Fruit fly (Drosophila melanogaster) whole organism, adult: ENCODE measurements around the gene Cpr65Aw.
A peak's percentile ranks its signal among the peaks of the same experiment; 100 is the strongest.

ENCODE experiments used
- CG11617 ChIP-seq: fragments of 200-800 bp; sonication (Bioruptor generic); optimal IDR thresholded peaks from 2 replicates; lab custom pipeline; 2017; ENCODE audit warnings: mild to moderate bottlenecking, missing biosample characterization, missing genetic modification reagents, missing genetic modification characterization
- CG12768 ChIP-seq: fragments of 200-800 bp; sonication (Bioruptor generic); optimal IDR thresholded peaks from 2 replicates; lab custom pipeline; 2017; ENCODE audit warnings: missing biosample characterization, missing genetic modification characterization, mild to moderate bottlenecking, moderate library complexity, missing genetic modification reagents
- CG14711 ChIP-seq: fragments of 200-800 bp; sonication (Bioruptor generic); optimal IDR thresholded peaks from 2 replicates; lab custom pipeline; 2018; ENCODE audit warnings: missing biosample characterization, mild to moderate bottlenecking, missing genetic modification characterization, moderate library complexity
- CG1620 ChIP-seq: fragments of 200-800 bp; sonication (Bioruptor generic); optimal IDR thresholded peaks from 2 replicates; lab custom pipeline; 2016; ENCODE audit warnings: missing biosample characterization, missing genetic modification characterization
- CG33017 ChIP-seq: fragments of 200-800 bp; sonication (Bioruptor generic); optimal IDR thresholded peaks from 2 replicates; lab custom pipeline; 2018; ENCODE audit warnings: missing biosample characterization, mild to moderate bottlenecking, missing genetic modification characterization, moderate library complexity
- CG5204 ChIP-seq: fragments of 200-800 bp; sonication (Bioruptor generic); optimal IDR thresholded peaks from 2 replicates; lab custom pipeline; 2016; ENCODE audit warnings: missing biosample characterization, missing genetic modification characterization
- CG7045 ChIP-seq: fragments of 200-800 bp; sonication (Bioruptor generic); optimal IDR thresholded peaks from 2 replicates; lab custom pipeline; 2017; ENCODE audit warnings: missing biosample characterization, mild to moderate bottlenecking, missing genetic modification characterization
- CG7101 ChIP-seq: fragments of 200-800 bp; sonication (Bioruptor generic); optimal IDR thresholded peaks from 2 replicates; lab custom pipeline; 2018; ENCODE audit warnings: missing biosample characterization, mild to moderate bottlenecking, missing genetic modification characterization, moderate library complexity
- Clk ChIP-seq: fragments of 200-800 bp; sonication (Bioruptor generic); optimal IDR thresholded peaks from 2 replicates; lab custom pipeline; 2017; ENCODE audit warnings: missing biosample characterization, missing genetic modification characterization
- Crg-1 ChIP-seq: fragments of 200-800 bp; sonication (Bioruptor generic); optimal IDR thresholded peaks from 2 replicates; lab custom pipeline; 2016; ENCODE audit warnings: missing biosample characterization, missing genetic modification characterization
- Hr96 ChIP-seq: fragments of 200-800 bp; sonication (Bioruptor generic); optimal IDR thresholded peaks from 2 replicates; lab custom pipeline; 2016; ENCODE audit warnings: missing biosample characterization, missing genetic modification characterization
- Mnt ChIP-seq: fragments of 200-800 bp; sonication (Bioruptor generic); optimal IDR thresholded peaks from 2 replicates; lab custom pipeline; 2016; ENCODE audit warnings: missing biosample characterization, mild to moderate bottlenecking, missing genetic modification characterization
- bab1 ChIP-seq: fragments of 200-800 bp; sonication (Bioruptor generic); optimal IDR thresholded peaks from 3 replicates; lab custom pipeline; 2019; ENCODE audit warnings: missing biosample characterization, mild to moderate bottlenecking, missing genetic modification characterization, moderate library complexity
- cic ChIP-seq: fragments of 200-800 bp; sonication (Bioruptor generic); optimal IDR thresholded peaks from 2 replicates; lab custom pipeline; 2017; ENCODE audit warnings: missing biosample characterization, mild to moderate bottlenecking, missing genetic modification characterization, moderate library complexity
- cnc ChIP-seq, 2 experiments: fragments of >200 bp; optimal IDR thresholded peaks; 2 replicates each; lab custom pipeline; 2017
- kay ChIP-seq: fragments of 200-800 bp; sonication (Bioruptor generic); peaks from one replicate; lab custom pipeline; 2016; ENCODE audit warnings: missing biosample characterization, missing genetic modification characterization, borderline replicate concordance
- ovo ChIP-seq: fragments of 200-800 bp; sonication (Bioruptor generic); optimal IDR thresholded peaks from 2 replicates; lab custom pipeline; 2016; ENCODE audit warnings: missing biosample characterization, missing genetic modification characterization
- pad ChIP-seq: fragments of 200-800 bp; sonication (Bioruptor generic); optimal IDR thresholded peaks from 3 replicates; lab custom pipeline; 2017; ENCODE audit warnings: missing biosample characterization, missing genetic modification characterization, mild to moderate bottlenecking, moderate library complexity, missing genetic modification reagents
- tj ChIP-seq: fragments of 200-800 bp; sonication (Bioruptor generic); optimal IDR thresholded peaks from 3 replicates; lab custom pipeline; 2017; ENCODE audit warnings: missing biosample characterization, mild to moderate bottlenecking, missing genetic modification characterization, moderate library complexity
- toe ChIP-seq: fragments of 200-800 bp; sonication (Bioruptor generic); optimal IDR thresholded peaks from 2 replicates; lab custom pipeline; 2016; ENCODE audit warnings: missing biosample characterization, missing genetic modification characterization

Gene Cpr65Aw

dm6 chr3L:6173826-6174255 is 31.6 kb upstream of the Cpr65Aw start, which contains the start of the genes fmt and CG7376:
Gene fmt, minus strand, starts transcription at chr3L:6173880.
Gene CG7376, plus strand, starts transcription at chr3L:6174248.
- no peak for TF ChIP-seq CG33017 (tag; lab: Kevin White, UChicago)
- peak; percentile 27 for TF ChIP-seq CG11617 (GFP tag; lab: Kevin White, UChicago)
- no peak for TF ChIP-seq tj (GFP tag; lab: Kevin White, UChicago)
- peak; percentile 48 for TF ChIP-seq CG14711 (tag; lab: Kevin White, UChicago)
- TF ChIP-seq bab1, result no peak
- peak; percentile 24 for TF ChIP-seq toe (GFP tag; lab: Kevin White, UChicago)
- no peak for TF ChIP-seq ovo (GFP tag; lab: Kevin White, UChicago)
- no peak for TF ChIP-seq CG5204
- no peak for TF ChIP-seq cic (GFP tag; lab: Kevin White, UChicago)
- peak; percentile 37 for TF ChIP-seq CG7045 (GFP tag; lab: Kevin White, UChicago)
- TF ChIP-seq CG7101 (tag; lab: Kevin White, UChicago), result peak; percentile 30
- TF ChIP-seq CG1620 (GFP tag; lab: Kevin White, UChicago), result peak; percentile 3
- no peak for TF ChIP-seq Hr96 (GFP tag; lab: Kevin White, UChicago)
- peak; percentile 32 for TF ChIP-seq CG12768
- TF ChIP-seq Mnt (GFP tag; lab: Kevin White, UChicago), result peak; percentile 20
- no peak for TF ChIP-seq kay
- no peak for TF ChIP-seq cnc (optimal IDR thresholded peaks at IDR 0.05; lab: Kevin White, UChicago)
- no peak for TF ChIP-seq Crg-1
- TF ChIP-seq Clk (GFP tag; lab: Kevin White, UChicago), result no peak
- no peak for TF ChIP-seq pad (GFP tag; lab: Kevin White, UChicago)

dm6 chr3L:6162483-6163128 is 20.4 kb upstream of the Cpr65Aw start, which contains the start of gene Prdm13:
Gene Prdm13, plus strand, starts transcription at chr3L:6163127.
- TF ChIP-seq ovo (GFP tag; lab: Kevin White, UChicago), result no peak
- TF ChIP-seq CG33017 (tag; lab: Kevin White, UChicago), result no peak
- TF ChIP-seq CG11617 (GFP tag; lab: Kevin White, UChicago), result no peak
- no peak for TF ChIP-seq CG7101 (tag; lab: Kevin White, UChicago)
- TF ChIP-seq cic (GFP tag; lab: Kevin White, UChicago), result no peak
- TF ChIP-seq CG14711 (tag; lab: Kevin White, UChicago), result no peak
- TF ChIP-seq kay, result no peak
- TF ChIP-seq CG12768, result no peak
- no peak for TF ChIP-seq cnc (optimal IDR thresholded peaks at IDR 0.05; lab: Kevin White, UChicago)
- no peak for TF ChIP-seq tj (GFP tag; lab: Kevin White, UChicago)
- no peak for TF ChIP-seq CG7045 (GFP tag; lab: Kevin White, UChicago)
- no peak for TF ChIP-seq Clk (GFP tag; lab: Kevin White, UChicago)
- TF ChIP-seq Crg-1, result no peak
- TF ChIP-seq bab1, result no peak
- no peak for TF ChIP-seq CG1620 (GFP tag; lab: Kevin White, UChicago)
- TF ChIP-seq Hr96 (GFP tag; lab: Kevin White, UChicago), result no peak
- no peak for TF ChIP-seq Mnt (GFP tag; lab: Kevin White, UChicago)
- no peak for TF ChIP-seq toe (GFP tag; lab: Kevin White, UChicago)

- TF ChIP-seq CG14711 (tag; lab: Kevin White, UChicago) (no peak), cic (GFP tag; lab: Kevin White, UChicago) (no peak), tj (GFP tag; lab: Kevin White, UChicago) (no peak), CG7101 (tag; lab: Kevin White, UChicago) (no peak), Hr96 (GFP tag; lab: Kevin White, UChicago) (no peak), Mnt (GFP tag; lab: Kevin White, UChicago) (no peak), cnc (optimal IDR thresholded peaks at IDR 0.05; lab: Kevin White, UChicago) (no peak), CG7045 (GFP tag; lab: Kevin White, UChicago) (no peak), Crg-1 (no peak), CG1620 (GFP tag; lab: Kevin White, UChicago) (no peak)
These were observed 19.8 kb upstream of the Cpr65Aw start for dm6 chr3L:6161997-6162396.

dm6 chr3L:6160514-6160913 is 18.3 kb upstream of the Cpr65Aw start, which contains the start of gene Cpr65Az:
Gene Cpr65Az, plus strand, starts transcription at chr3L:6160814.
- TF ChIP-seq ovo (GFP tag; lab: Kevin White, UChicago) (no peak), Crg-1 (no peak), bab1 (no peak), tj (GFP tag; lab: Kevin White, UChicago) (no peak), CG1620 (GFP tag; lab: Kevin White, UChicago) (no peak), CG33017 (tag; lab: Kevin White, UChicago) (no peak), Hr96 (GFP tag; lab: Kevin White, UChicago) (no peak), cnc (optimal IDR thresholded peaks at IDR 0.05; lab: Kevin White, UChicago) (no peak), CG12768 (no peak), CG7101 (tag; lab: Kevin White, UChicago) (no peak), Mnt (GFP tag; lab: Kevin White, UChicago) (no peak), pad (GFP tag; lab: Kevin White, UChicago) (no peak), Clk (GFP tag; lab: Kevin White, UChicago) (no peak), cic (GFP tag; lab: Kevin White, UChicago) (no peak), CG14711 (tag; lab: Kevin White, UChicago) (no peak), CG7045 (GFP tag; lab: Kevin White, UChicago) (no peak)

- TF ChIP-seq CG1620 (GFP tag; lab: Kevin White, UChicago), result no peak
- TF ChIP-seq Crg-1, result no peak
- TF ChIP-seq CG11617 (GFP tag; lab: Kevin White, UChicago), result no peak
- no peak for TF ChIP-seq cic (GFP tag; lab: Kevin White, UChicago)
- no peak for TF ChIP-seq CG12768
- TF ChIP-seq Hr96 (GFP tag; lab: Kevin White, UChicago), result no peak
- TF ChIP-seq pad (GFP tag; lab: Kevin White, UChicago), result no peak
- TF ChIP-seq cnc (optimal IDR thresholded peaks at IDR 0.05; lab: Kevin White, UChicago), result no peak
- TF ChIP-seq bab1, result no peak
- TF ChIP-seq toe (GFP tag; lab: Kevin White, UChicago), result no peak
- no peak for TF ChIP-seq CG5204
- no peak for TF ChIP-seq Mnt (GFP tag; lab: Kevin White, UChicago)
- TF ChIP-seq tj (GFP tag; lab: Kevin White, UChicago), result no peak
These were observed 17.6 kb upstream of the Cpr65Aw start for dm6 chr3L:6159863-6160262.
